Worm (Caenorhabditis elegans) whole organism, L2 larva: ENCODE data around the gene F14H12.17.

Experiments
- C34F6.9 ChIP-seq: fragments of 150-350 bp; optimal IDR thresholded peaks from 2 replicates; lab custom pipeline; 2014; ENCODE audit warnings: missing biosample characterization, missing genetic modification characterization
- Y55F3AM.14 ChIP-seq: fragments of 200-800 bp; sonication (Bioruptor generic); optimal IDR thresholded peaks from 2 replicates; lab custom pipeline; 2018; ENCODE audit warnings: mild to moderate bottlenecking, missing genetic modification characterization, missing compliant biosample characterization
- ZK546.5 ChIP-seq: sonication (generic microtip); optimal IDR thresholded peaks from 2 replicates; lab custom pipeline; 2017; ENCODE audit warnings: missing biosample characterization, missing genetic modification characterization
- alr-1 ChIP-seq: fragments of 150-350 bp; optimal IDR thresholded peaks from 2 replicates; lab custom pipeline; 2014; ENCODE audit warnings: missing biosample characterization, missing genetic modification characterization
- aly-2 ChIP-seq: fragments of 150-350 bp; optimal IDR thresholded peaks from 2 replicates; lab custom pipeline; 2014; ENCODE audit warnings: missing biosample characterization, missing genetic modification characterization
- ama-1 ChIP-seq: fragments of 150-350 bp; optimal IDR thresholded peaks from 2 replicates; lab custom pipeline; 2018; ENCODE audit warnings: inconsistent platforms
- blmp-1 ChIP-seq: sonication (generic microtip); optimal IDR thresholded peaks from 2 replicates; lab custom pipeline; 2017; ENCODE audit warnings: missing genetic modification characterization, mild to moderate bottlenecking, missing compliant biosample characterization, antibody characterized with exemption, moderate library complexity; ENCODE audit not compliant: insufficient read depth
- ceh-16 ChIP-seq: fragments of 150-350 bp; optimal IDR thresholded peaks from 2 replicates; lab custom pipeline; 2014; ENCODE audit warnings: missing biosample characterization, missing genetic modification characterization
- ceh-82 ChIP-seq: fragments of 150-350 bp; optimal IDR thresholded peaks from 2 replicates; lab custom pipeline; 2014; ENCODE audit warnings: missing biosample characterization, missing genetic modification characterization
- dmd-4 ChIP-seq: sonication (generic microtip); optimal IDR thresholded peaks from 2 replicates; lab custom pipeline; 2017; ENCODE audit warnings: missing biosample characterization, missing genetic modification characterization
- egl-27 ChIP-seq: sonication (generic microtip); optimal IDR thresholded peaks from 3 replicates; lab custom pipeline; 2017; ENCODE audit warnings: missing biosample characterization, missing genetic modification reagents, missing genetic modification characterization
- elt-1 ChIP-seq: fragments of 150-350 bp; optimal IDR thresholded peaks from 2 replicates; lab custom pipeline; 2014; ENCODE audit warnings: missing biosample characterization, missing genetic modification characterization
- gmeb-1 ChIP-seq: fragments of 150-350 bp; optimal IDR thresholded peaks from 2 replicates; lab custom pipeline; 2014; ENCODE audit warnings: missing biosample characterization, missing genetic modification characterization
- lin-11 ChIP-seq: fragments of 150-350 bp; sonication (generic microtip); optimal IDR thresholded peaks from 2 replicates; lab custom pipeline; 2014; ENCODE audit warnings: missing biosample characterization, missing genetic modification characterization, inconsistent platforms, mixed read lengths
- lin-13 ChIP-seq: fragments of 150-350 bp; optimal IDR thresholded peaks from 2 replicates; lab custom pipeline; 2014; ENCODE audit warnings: missing biosample characterization, missing genetic modification reagents, missing genetic modification characterization
- lin-39 ChIP-seq: fragments of 150-350 bp; optimal IDR thresholded peaks from 2 replicates; lab custom pipeline; 2014; ENCODE audit warnings: missing biosample characterization, missing genetic modification reagents, missing genetic modification characterization
- lsy-2 ChIP-seq, 2 experiments: fragments of 150-350 bp in 1 of 2; sonication (generic microtip) in 1 of 2; optimal IDR thresholded peaks; 2 replicates each; lab custom pipeline; 2014 to 2017; ENCODE audit warnings: missing biosample characterization in 2 of 2, missing genetic modification characterization in 2 of 2
- mab-5 ChIP-seq: fragments of 150-350 bp; optimal IDR thresholded peaks from 2 replicates; lab custom pipeline; 2014; ENCODE audit warnings: missing biosample characterization, missing genetic modification characterization
- mdl-1 ChIP-seq, 2 experiments: fragments of 150-350 bp in 1 of 2; sonication (generic microtip) in 1 of 2; optimal IDR thresholded peaks; 2 replicates each; lab custom pipeline; 2017; ENCODE audit warnings: missing biosample characterization in 2 of 2, missing genetic modification characterization in 2 of 2
- nhr-10 ChIP-seq: sonication (generic microtip); optimal IDR thresholded peaks from 2 replicates; lab custom pipeline; 2017; ENCODE audit warnings: missing biosample characterization, missing genetic modification characterization
- nhr-11 ChIP-seq: fragments of 150-350 bp; optimal IDR thresholded peaks from 2 replicates; lab custom pipeline; 2014; ENCODE audit warnings: missing biosample characterization, missing genetic modification characterization
- nhr-129 ChIP-seq: fragments of 150-350 bp; optimal IDR thresholded peaks from 2 replicates; lab custom pipeline; 2014; ENCODE audit warnings: missing biosample characterization, missing genetic modification characterization
- nhr-21 ChIP-seq: fragments of 150-350 bp; optimal IDR thresholded peaks from 2 replicates; lab custom pipeline; 2014; ENCODE audit warnings: missing biosample characterization, missing genetic modification characterization
- nhr-25 ChIP-seq: fragments of 150-350 bp; sonication (generic microtip); optimal IDR thresholded peaks from 3 replicates; lab custom pipeline; 2014; ENCODE audit warnings: missing biosample characterization, missing genetic modification characterization
- nhr-77 ChIP-seq: fragments of 150-350 bp; optimal IDR thresholded peaks from 2 replicates; lab custom pipeline; 2014; ENCODE audit warnings: missing biosample characterization, missing genetic modification characterization
- peb-1 ChIP-seq: fragments of 150-350 bp; optimal IDR thresholded peaks from 2 replicates; lab custom pipeline; 2014; ENCODE audit warnings: missing biosample characterization, missing genetic modification characterization
- skn-1 ChIP-seq: sonication (generic microtip); optimal IDR thresholded peaks from 2 replicates; lab custom pipeline; 2017; ENCODE audit warnings: missing biosample characterization, missing genetic modification characterization
- snpc-4 ChIP-seq: fragments of 150-350 bp; optimal IDR thresholded peaks from 2 replicates; lab custom pipeline; 2014; ENCODE audit warnings: missing biosample characterization, missing genetic modification characterization
- unc-39 ChIP-seq: fragments of 150-350 bp; optimal IDR thresholded peaks from 2 replicates; lab custom pipeline; 2014; ENCODE audit warnings: missing biosample characterization, missing genetic modification characterization
- unc-55 ChIP-seq: fragments of 150-350 bp; sonication (generic microtip); optimal IDR thresholded peaks from 3 replicates; lab custom pipeline; 2014; ENCODE audit warnings: missing biosample characterization, missing genetic modification reagents, missing genetic modification characterization
- unc-62 ChIP-seq: fragments of 150-350 bp; optimal IDR thresholded peaks from 2 replicates; lab custom pipeline; 2014; ENCODE audit warnings: missing biosample characterization, missing genetic modification reagents, missing genetic modification characterization
- zag-1 ChIP-seq: fragments of 150-350 bp; optimal IDR thresholded peaks from 2 replicates; lab custom pipeline; 2014; ENCODE audit warnings: missing biosample characterization, missing genetic modification characterization
- ztf-1 ChIP-seq: fragments of 200-800 bp; sonication (Bioruptor generic); conservative IDR thresholded peaks from 2 replicates; pipeline ENCODE4 v1.3.6; 2022; ENCODE audit warnings: missing genetic modification characterization, missing compliant biosample characterization
- ztf-4 ChIP-seq: fragments of 150-350 bp; optimal IDR thresholded peaks from 2 replicates; lab custom pipeline; 2014; ENCODE audit warnings: missing biosample characterization, missing genetic modification characterization

The F14H12.17 gene

DNA sequence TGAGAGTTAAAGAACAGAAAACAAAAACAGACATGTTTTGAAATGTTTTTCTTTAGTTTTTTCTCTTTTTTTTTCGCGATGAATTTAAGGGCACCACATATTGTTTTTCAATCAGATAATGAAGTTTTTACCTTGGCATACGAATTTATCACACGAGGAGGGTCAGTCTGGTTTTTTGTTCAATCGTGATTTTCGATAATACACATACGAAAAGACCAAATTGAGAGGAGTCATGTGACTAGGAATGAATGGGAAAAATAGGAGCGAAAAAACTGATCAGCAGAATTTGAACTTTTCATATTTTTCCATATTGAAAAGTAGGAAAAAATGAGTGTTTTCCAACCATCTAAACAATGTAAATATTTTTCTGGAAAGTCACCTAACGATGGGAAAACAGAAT is 23.4 kb upstream of the F14H12.17 start:
- TF ChIP-seq elt-1 (no peak), gmeb-1 (tag; lab: Kevin White, UChicago) (peak; percentile 41), nhr-25 (tag; lab: Kevin White, UChicago) (peak; percentile 71)

ce11 chrX:4383316-4383936 is 20.3 kb upstream of the F14H12.17 start, which contains the start of gene lst-2:
TSS of gene lst-2 (minus strand) at chrX:4383366.
- peak; percentile 11 for TF ChIP-seq unc-55 (GFP tag; lab: Kevin White, UChicago)
- TF ChIP-seq aly-2 (tag; lab: Kevin White, UChicago), result no peak

- TF ChIP-seq mdl-1 (tag; optimal IDR thresholded peaks at IDR 0.05; lab: Kevin White, UChicago) (no peak), aly-2 (tag; lab: Kevin White, UChicago) (no peak), ceh-82 (no peak), ztf-4 (no peak), nhr-10 (tag; lab: Kevin White, UChicago) (no peak), nhr-21 (no peak), ama-1 (lab: Kevin White, UChicago) (no peak), nhr-11 (no peak), lin-11 (tag; lab: Kevin White, UChicago) (no peak)
These were observed 14.6 kb upstream of the F14H12.17 start, which contains the start of gene R160.12 for ce11 chrX:4377689-4378088. TSS of gene R160.12 (minus strand) at chrX:4377789.

- TF ChIP-seq Y55F3AM.14 (GFP tag; lab: Kevin White, UChicago), result no peak
- TF ChIP-seq blmp-1, result no peak
- TF ChIP-seq egl-27, result no peak
- no peak for TF ChIP-seq lin-13 (GFP tag; lab: Kevin White, UChicago)
- TF ChIP-seq lin-39 (tag; lab: Kevin White, UChicago), result no peak
- TF ChIP-seq alr-1 (tag; lab: Kevin White, UChicago), result no peak
- TF ChIP-seq nhr-77 (tag; lab: Kevin White, UChicago), result no peak
- TF ChIP-seq zag-1 (tag; lab: Kevin White, UChicago), result no peak
- no peak for TF ChIP-seq C34F6.9 (tag; lab: Kevin White, UChicago)
- TF ChIP-seq dmd-4 (tag; lab: Kevin White, UChicago), result no peak
- no peak for TF ChIP-seq peb-1 (tag; lab: Kevin White, UChicago)
- no peak for TF ChIP-seq lsy-2 (tag; optimal IDR thresholded peaks at IDR 0.05; lab: Kevin White, UChicago)
- TF ChIP-seq unc-39, result no peak
- TF ChIP-seq, all 48 proteins: peak for 0
These were observed 13.7 kb upstream of the F14H12.17 start, which contains the start of gene R160.2 for ce11 chrX:4376801-4377200. TSS of gene R160.2 (minus strand) at chrX:4376901.

- no peak for TF ChIP-seq ztf-1
- TF ChIP-seq mab-5 (tag; lab: Kevin White, UChicago), result no peak
- no peak for TF ChIP-seq unc-62 (GFP tag; lab: Kevin White, UChicago)
- TF ChIP-seq Y55F3AM.14 (GFP tag; lab: Kevin White, UChicago), result no peak
- no peak for TF ChIP-seq nhr-77 (tag; lab: Kevin White, UChicago)
- TF ChIP-seq lsy-2 (tag; optimal IDR thresholded peaks at IDR 0.05; lab: Kevin White, UChicago), result no peak
- TF ChIP-seq blmp-1, result no peak
- no peak for TF ChIP-seq ceh-16 (tag; lab: Kevin White, UChicago)
- TF ChIP-seq snpc-4 (tag; lab: Kevin White, UChicago), result no peak
- TF ChIP-seq unc-55 (GFP tag; lab: Kevin White, UChicago), result no peak
- no peak for TF ChIP-seq ZK546.5 (tag; lab: Kevin White, UChicago)
- no peak for TF ChIP-seq C34F6.9 (tag; lab: Kevin White, UChicago)
These were observed 10.0 kb upstream of the F14H12.17 start, which contains the start of gene R160.6 for ce11 chrX:4373123-4373522. TSS of gene R160.6 (minus strand) at chrX:4373223.

ce11 chrX:4371988-4372387 is 8.9 kb upstream of the F14H12.17 start, which contains the start of gene R160.14:
TSS of gene R160.14 (minus strand) at chrX:4372088.
- TF ChIP-seq lin-13 (GFP tag; lab: Kevin White, UChicago) (no peak), nhr-129 (tag; lab: Kevin White, UChicago) (no peak), peb-1 (tag; lab: Kevin White, UChicago) (no peak), skn-1 (no peak), nhr-77 (tag; lab: Kevin White, UChicago) (no peak)
